Worm (Caenorhabditis elegans) whole organism, late embryonic: ENCODE measurements around the gene kin-20.

Experiments
- C08G9.2 ChIP-seq: sonication (generic microtip); optimal IDR thresholded peaks from 2 replicates; lab custom pipeline; 2016; ENCODE audit warnings: mild to moderate bottlenecking, missing genetic modification characterization, moderate library complexity, missing compliant biosample characterization
- F13H6.1 ChIP-seq: sonication (generic microtip); optimal IDR thresholded peaks from 2 replicates; lab custom pipeline; 2016; ENCODE audit warnings: missing genetic modification characterization, missing compliant biosample characterization
- K02D7.2 ChIP-seq: sonication (generic microtip); optimal IDR thresholded peaks from 2 replicates; lab custom pipeline; 2017; ENCODE audit warnings: mild to moderate bottlenecking, missing genetic modification characterization, missing compliant biosample characterization
- K09A11.1 ChIP-seq: sonication (generic microtip); optimal IDR thresholded peaks from 2 replicates; lab custom pipeline; 2017; ENCODE audit warnings: antibody characterized with exemption, mild to moderate bottlenecking, missing genetic modification characterization, missing compliant biosample characterization; ENCODE audit not compliant: insufficient read depth
- T23F11.4 ChIP-seq: fragments of 200-800 bp; sonication (Bioruptor generic); optimal IDR thresholded peaks from 2 replicates; lab custom pipeline; 2018; ENCODE audit warnings: mild to moderate bottlenecking, missing genetic modification characterization, missing compliant biosample characterization
- Y22D7AL.16 ChIP-seq: sonication (generic microtip); optimal IDR thresholded peaks from 2 replicates; lab custom pipeline; 2016; ENCODE audit warnings: missing genetic modification characterization, missing compliant biosample characterization
- ama-1 ChIP-seq: fragments of 150-350 bp; optimal IDR thresholded peaks from 2 replicates; lab custom pipeline; 2014
- ceh-14 ChIP-seq: sonication (generic microtip); optimal IDR thresholded peaks from 2 replicates; lab custom pipeline; 2016; ENCODE audit warnings: missing genotype, missing genetic modification characterization, missing compliant biosample characterization
- ceh-19 ChIP-seq: fragments of 200-800 bp; sonication (Bioruptor generic); optimal IDR thresholded peaks from 2 replicates; lab custom pipeline; 2018; ENCODE audit warnings: mild to moderate bottlenecking, missing genetic modification characterization, missing compliant biosample characterization
- ceh-22 ChIP-seq: sonication (generic microtip); optimal IDR thresholded peaks from 2 replicates; lab custom pipeline; 2017; ENCODE audit warnings: missing biosample characterization, missing genetic modification characterization
- ceh-24 ChIP-seq: sonication (generic microtip); optimal IDR thresholded peaks from 2 replicates; lab custom pipeline; 2016; ENCODE audit warnings: mild to moderate bottlenecking, missing genetic modification characterization, missing compliant biosample characterization
- ceh-30 ChIP-seq: fragments of 150-350 bp; optimal IDR thresholded peaks from 2 replicates; lab custom pipeline; 2014; ENCODE audit warnings: missing biosample characterization, missing genetic modification characterization
- ceh-31 ChIP-seq: sonication (generic microtip); optimal IDR thresholded peaks from 2 replicates; lab custom pipeline; 2016; ENCODE audit warnings: missing genetic modification characterization, missing compliant biosample characterization
- ceh-34 ChIP-seq: sonication (generic microtip); optimal IDR thresholded peaks from 2 replicates; lab custom pipeline; 2016; ENCODE audit warnings: mild to moderate bottlenecking, missing genetic modification characterization, missing compliant biosample characterization
- ceh-45 ChIP-seq: fragments of 200-800 bp; sonication (Bioruptor generic); IDR thresholded peaks from 2 replicates; pipeline ENCODE4 v1.3.6; 2022; ENCODE audit warnings: missing genetic modification reagents, missing genetic modification characterization, missing compliant biosample characterization
- ceh-48 ChIP-seq: sonication (generic microtip); optimal IDR thresholded peaks from 2 replicates; lab custom pipeline; 2016; ENCODE audit warnings: missing genetic modification characterization, inconsistent platforms, missing compliant biosample characterization
- che-1 ChIP-seq: sonication (generic microtip); optimal IDR thresholded peaks from 2 replicates; lab custom pipeline; 2016; ENCODE audit warnings: mild to moderate bottlenecking, missing genetic modification characterization, missing compliant biosample characterization
- dmd-4 ChIP-seq: sonication (generic microtip); optimal IDR thresholded peaks from 2 replicates; lab custom pipeline; 2016; ENCODE audit warnings: borderline replicate concordance, missing genetic modification characterization, missing compliant biosample characterization
- dve-1 ChIP-seq: sonication (generic microtip); optimal IDR thresholded peaks from 2 replicates; lab custom pipeline; 2017; ENCODE audit warnings: antibody characterized with exemption, mild to moderate bottlenecking, missing genetic modification characterization, missing compliant biosample characterization
- ets-4 ChIP-seq: sonication (generic microtip); optimal IDR thresholded peaks from 2 replicates; lab custom pipeline; 2016; ENCODE audit warnings: missing genetic modification characterization, missing compliant biosample characterization
- eyg-1 ChIP-seq: sonication (generic microtip); optimal IDR thresholded peaks from 2 replicates; lab custom pipeline; 2016; ENCODE audit warnings: missing genotype, missing genetic modification characterization, missing compliant biosample characterization
- fax-1 ChIP-seq: sonication (generic microtip); optimal IDR thresholded peaks from 2 replicates; lab custom pipeline; 2016; ENCODE audit warnings: missing genotype, missing genetic modification characterization, missing compliant biosample characterization
- fkh-10 ChIP-seq: fragments of 150-350 bp; optimal IDR thresholded peaks from 2 replicates; lab custom pipeline; 2014; ENCODE audit warnings: missing biosample characterization, missing genetic modification reagents, missing genetic modification characterization
- hlh-30 ChIP-seq: sonication (generic microtip); optimal IDR thresholded peaks from 2 replicates; lab custom pipeline; 2017; ENCODE audit warnings: antibody characterized with exemption, missing genetic modification characterization, missing compliant biosample characterization; ENCODE audit not compliant: insufficient read depth
- hlh-6 ChIP-seq: sonication (generic microtip); optimal IDR thresholded peaks from 2 replicates; lab custom pipeline; 2016; ENCODE audit warnings: missing genotype, missing genetic modification characterization, missing compliant biosample characterization
- lin-11 ChIP-seq: fragments of 200-800 bp; sonication (Bioruptor generic); optimal IDR thresholded peaks from 2 replicates; lab custom pipeline; 2018; ENCODE audit warnings: mild to moderate bottlenecking, missing genetic modification characterization, missing compliant biosample characterization
- madf-2 ChIP-seq: sonication (generic microtip); optimal IDR thresholded peaks from 2 replicates; lab custom pipeline; 2017; ENCODE audit warnings: missing genetic modification characterization, missing compliant biosample characterization
- mec-3 ChIP-seq: sonication (generic microtip); optimal IDR thresholded peaks from 2 replicates; lab custom pipeline; 2016; ENCODE audit warnings: borderline replicate concordance, missing genetic modification characterization, missing compliant biosample characterization
- nfya-1 ChIP-seq: sonication (generic microtip); optimal IDR thresholded peaks from 2 replicates; lab custom pipeline; 2017; ENCODE audit warnings: missing genetic modification characterization, mild to moderate bottlenecking, missing compliant biosample characterization, antibody characterized with exemption, moderate library complexity
- nhr-11 ChIP-seq: fragments of 150-350 bp; optimal IDR thresholded peaks from 2 replicates; lab custom pipeline; 2014; ENCODE audit warnings: missing biosample characterization, missing genetic modification characterization
- npax-4 ChIP-seq: sonication (generic microtip); optimal IDR thresholded peaks from 2 replicates; lab custom pipeline; 2016; ENCODE audit warnings: missing genetic modification characterization, missing compliant biosample characterization
- pag-3 ChIP-seq: sonication (generic microtip); optimal IDR thresholded peaks from 2 replicates; lab custom pipeline; 2016; ENCODE audit warnings: missing compliant biosample characterization, missing genetic modification characterization, borderline replicate concordance
- pha-2 ChIP-seq: sonication (generic microtip); optimal IDR thresholded peaks from 2 replicates; lab custom pipeline; 2017; ENCODE audit warnings: mild to moderate bottlenecking, missing genetic modification characterization, missing compliant biosample characterization
- pros-1 ChIP-seq: fragments of 150-350 bp; optimal IDR thresholded peaks from 2 replicates; lab custom pipeline; 2014; ENCODE audit warnings: missing biosample characterization, missing genetic modification reagents, missing genetic modification characterization
- rnt-1 ChIP-seq: sonication (generic microtip); optimal IDR thresholded peaks from 2 replicates; lab custom pipeline; 2016; ENCODE audit warnings: missing genetic modification characterization, missing compliant biosample characterization
- sdc-2 ChIP-seq: sonication (generic microtip); optimal IDR thresholded peaks from 2 replicates; lab custom pipeline; 2016; ENCODE audit warnings: missing genotype, missing genetic modification characterization, missing compliant biosample characterization
- sox-2 ChIP-seq: fragments of 200-800 bp; sonication (Bioruptor generic); IDR thresholded peaks from 2 replicates; pipeline ENCODE4 v1.3.6; 2022; ENCODE audit warnings: missing genetic modification reagents, missing genetic modification characterization, missing compliant biosample characterization
- sox-4 ChIP-seq: sonication (generic microtip); optimal IDR thresholded peaks from 2 replicates; lab custom pipeline; 2017; ENCODE audit warnings: mild to moderate bottlenecking, missing genetic modification characterization, inconsistent platforms, missing compliant biosample characterization
- tbx-2 ChIP-seq: sonication (generic microtip); optimal IDR thresholded peaks from 2 replicates; lab custom pipeline; 2016; ENCODE audit warnings: missing genetic modification characterization, missing compliant biosample characterization
- unc-3 ChIP-seq, 2 experiments: fragments of 200-800 bp in 1 of 2; sonication (Bioruptor generic) in 1 of 2; sonication (generic microtip) in 1 of 2; conservative IDR thresholded peaks in 1 of 2; optimal IDR thresholded peaks in 1 of 2; 2 replicates each; pipeline versions ENCODE4 v1.3.6 to Lab custom; 2016 to 2022; ENCODE audit warnings: missing compliant biosample characterization in 2 of 2, missing genetic modification characterization in 2 of 2, missing genetic modification reagents in 1 of 2
- unc-42 ChIP-seq: sonication (generic microtip); optimal IDR thresholded peaks from 2 replicates; lab custom pipeline; 2016; ENCODE audit warnings: missing genotype, missing genetic modification characterization, missing compliant biosample characterization
- unc-55 ChIP-seq: sonication (generic microtip); optimal IDR thresholded peaks from 2 replicates; lab custom pipeline; 2017; ENCODE audit warnings: missing biosample characterization, missing genetic modification reagents, missing genetic modification characterization
- unc-86 ChIP-seq: sonication (generic microtip); optimal IDR thresholded peaks from 2 replicates; lab custom pipeline; 2016; ENCODE audit warnings: missing genetic modification characterization, missing compliant biosample characterization
- zip-5 ChIP-seq: sonication (generic microtip); optimal IDR thresholded peaks from 2 replicates; lab custom pipeline; 2016; ENCODE audit warnings: missing genetic modification characterization, missing compliant biosample characterization
- ztf-16 ChIP-seq: sonication (generic microtip); optimal IDR thresholded peaks from 2 replicates; lab custom pipeline; 2017; ENCODE audit warnings: missing genetic modification characterization, missing compliant biosample characterization

Gene kin-20

DNA sequence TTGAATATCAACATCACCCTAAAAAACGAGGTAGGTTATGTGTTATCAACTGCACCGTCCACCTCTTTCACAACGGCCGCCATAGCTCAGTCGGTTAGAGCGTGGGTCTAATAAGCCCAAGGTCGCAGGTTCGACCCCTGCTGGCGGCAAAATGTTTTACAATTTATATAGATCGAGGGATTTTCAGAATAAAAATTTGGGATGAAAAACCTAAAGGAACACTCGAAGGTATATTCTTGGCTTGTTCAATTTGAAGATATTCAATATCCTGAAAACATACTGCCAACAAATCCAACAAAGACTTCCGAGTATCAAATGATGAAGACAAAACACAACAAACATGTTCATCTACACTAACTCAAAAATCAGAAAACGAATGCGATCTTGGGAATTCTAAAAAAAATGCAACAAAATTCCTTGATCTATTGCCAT lies 19.8 kb upstream of the kin-20 start (continued):
- no peak for TF ChIP-seq mec-3 (tag; lab: Kevin White, UChicago)
- TF ChIP-seq ceh-24, result peak; percentile 28
- TF ChIP-seq unc-55 (GFP tag; lab: Kevin White, UChicago), result no peak
- peak; percentile 65 for TF ChIP-seq ceh-34 (tag; lab: Kevin White, UChicago)
- TF ChIP-seq ceh-48 (tag; lab: Kevin White, UChicago), result peak; percentile 42
- TF ChIP-seq rnt-1 (tag; lab: Kevin White, UChicago), result peak; percentile 12
- TF ChIP-seq tbx-2 (tag; lab: Kevin White, UChicago), result peak; percentile 34
- TF ChIP-seq npax-4 (tag; lab: Kevin White, UChicago), result peak; percentile 37
- peak; percentile 37 for TF ChIP-seq ceh-14 (tag; lab: Kevin White, UChicago)
- TF ChIP-seq sox-2, result peak; percentile 37
- TF ChIP-seq pha-2 (tag; lab: Kevin White, UChicago), result peak; percentile 63
- no peak for TF ChIP-seq hlh-30 (tag; lab: Kevin White, UChicago)
- TF ChIP-seq hlh-6, result peak; percentile 75
- TF ChIP-seq K02D7.2 (tag; lab: Kevin White, UChicago), result no peak
- no peak for TF ChIP-seq dmd-4
- 0 out of 2 replicates have a peak, but pooled peaks have one; percentile 31 for TF ChIP-seq unc-3 (GFP tag; conservative IDR thresholded peaks at IDR 0.05; lab: Robert Waterston, UW)
- TF ChIP-seq unc-3 (tag; optimal IDR thresholded peaks at IDR 0.05; lab: Kevin White, UChicago), result peak; percentile 59
- TF ChIP-seq ceh-22 (tag; lab: Kevin White, UChicago), result no peak
- peak; percentile 33 for TF ChIP-seq F13H6.1 (tag; lab: Kevin White, UChicago)
- TF ChIP-seq K09A11.1 (tag; lab: Kevin White, UChicago), result peak; percentile 62
- TF ChIP-seq zip-5, result peak; percentile 38
- TF ChIP-seq ceh-31, result no peak
- no peak for TF ChIP-seq nfya-1 (tag; lab: Kevin White, UChicago)
- peak; percentile 63 for TF ChIP-seq ceh-19
- no peak for TF ChIP-seq ets-4 (tag; lab: Kevin White, UChicago)
- no peak for TF ChIP-seq fkh-10 (GFP tag; lab: Kevin White, UChicago)
- peak; percentile 28 for TF ChIP-seq unc-86 (tag; lab: Kevin White, UChicago)
- TF ChIP-seq, all 69 proteins: peak for 42

DNA sequence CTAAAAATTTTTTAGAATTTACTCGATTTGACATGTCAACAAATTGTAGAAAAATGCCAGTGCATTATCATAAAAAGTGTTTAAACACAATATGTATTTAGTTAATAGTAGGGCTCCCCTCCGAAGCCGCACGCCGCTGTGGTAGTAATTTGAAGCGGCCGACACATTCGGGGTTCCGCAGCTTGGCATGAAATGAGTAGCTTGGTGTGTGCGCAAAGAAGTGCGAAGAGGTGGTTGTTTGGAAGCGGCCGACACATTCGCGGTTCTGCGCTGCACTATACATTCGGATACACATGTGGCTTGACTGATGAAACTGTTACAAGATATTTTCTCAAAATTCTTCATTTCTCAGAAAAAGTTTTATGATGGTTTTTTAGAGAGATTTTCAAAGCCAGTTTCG lies 8.0 kb upstream of the kin-20 start:
- TF ChIP-seq mec-3 (tag; lab: Kevin White, UChicago) (no peak), unc-42 (no peak), nhr-11 (no peak), che-1 (tag; lab: Kevin White, UChicago) (no peak), dve-1 (no peak), C08G9.2 (tag; lab: Kevin White, UChicago) (no peak), madf-2 (tag; lab: Kevin White, UChicago) (no peak), sox-4 (no peak), F13H6.1 (tag; lab: Kevin White, UChicago) (no peak), sdc-2 (tag; lab: Kevin White, UChicago) (no peak), Y22D7AL.16 (tag; lab: Kevin White, UChicago) (no peak), ztf-16 (tag; lab: Kevin White, UChicago) (no peak), sox-2 (no peak), ama-1 (lab: Kevin White, UChicago) (no peak), hlh-6 (no peak)

DNA sequence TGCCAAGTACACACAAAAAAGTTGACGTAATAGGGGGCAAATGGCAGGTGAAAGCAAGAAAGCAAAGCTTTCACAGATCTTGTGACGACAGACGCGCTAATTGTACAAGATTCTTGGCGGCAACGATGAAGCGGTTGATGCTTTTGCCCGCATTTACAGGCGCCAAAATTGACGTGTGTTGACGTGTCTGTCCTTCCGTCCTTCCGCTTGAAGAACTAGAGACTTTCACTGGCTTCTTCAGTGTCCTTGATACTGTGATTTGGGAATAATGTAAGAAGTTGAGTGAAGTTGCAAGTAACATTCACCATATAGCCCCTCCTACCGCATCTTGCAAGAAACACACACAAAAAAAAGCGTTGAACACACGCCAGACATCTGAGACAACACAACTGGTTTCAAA lies 6.2 kb upstream of the kin-20 start, which contains the start of gene jud-4:
TSS of gene jud-4 (plus strand) at position 376 of the 400 bp plus-strand sequence.
- TF ChIP-seq dmd-4 (no peak), fax-1 (no peak)

DNA sequence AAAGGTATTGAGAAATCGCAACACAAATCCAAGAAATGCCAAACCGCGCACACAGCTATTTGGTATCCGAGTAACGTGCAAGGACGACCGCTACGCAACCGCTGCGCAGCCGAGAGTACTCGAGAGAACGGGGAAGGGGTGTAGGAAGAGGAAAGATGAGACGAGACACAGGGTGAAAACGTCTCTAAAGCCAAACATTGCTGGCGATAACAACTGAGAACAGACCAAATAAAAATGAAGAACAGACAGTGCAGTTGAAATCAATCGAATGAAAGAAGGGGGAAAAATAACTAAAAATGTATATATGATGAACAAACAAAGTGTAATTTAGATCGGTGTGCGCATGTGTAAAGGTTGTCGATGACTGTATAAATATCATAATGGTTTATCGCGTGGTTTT lies 3.7 kb upstream of the kin-20 start:
- TF ChIP-seq lin-11, result no peak
- TF ChIP-seq ceh-45 (GFP tag; lab: Robert Waterston, UW), result no peak
- TF ChIP-seq pros-1 (tag; lab: Kevin White, UChicago), result no peak
- TF ChIP-seq T23F11.4 (GFP tag; lab: Kevin White, UChicago), result no peak
- no peak for TF ChIP-seq K02D7.2 (tag; lab: Kevin White, UChicago)
- TF ChIP-seq unc-86 (tag; lab: Kevin White, UChicago), result no peak
- TF ChIP-seq mec-3 (tag; lab: Kevin White, UChicago), result no peak
- no peak for TF ChIP-seq hlh-30 (tag; lab: Kevin White, UChicago)
- TF ChIP-seq ztf-16 (tag; lab: Kevin White, UChicago), result no peak
- no peak for TF ChIP-seq dmd-4
- no peak for TF ChIP-seq pha-2 (tag; lab: Kevin White, UChicago)
- TF ChIP-seq pag-3 (tag; lab: Kevin White, UChicago), result no peak
- TF ChIP-seq Y22D7AL.16 (tag; lab: Kevin White, UChicago), result no peak
- TF ChIP-seq unc-55 (GFP tag; lab: Kevin White, UChicago), result no peak
- TF ChIP-seq fax-1, result no peak
- no peak for TF ChIP-seq rnt-1 (tag; lab: Kevin White, UChicago)
- TF ChIP-seq ceh-30 (tag; lab: Kevin White, UChicago), result no peak
- TF ChIP-seq npax-4 (tag; lab: Kevin White, UChicago), result no peak
- TF ChIP-seq ceh-22 (tag; lab: Kevin White, UChicago), result no peak
- no peak for TF ChIP-seq eyg-1
- no peak for TF ChIP-seq hlh-6
- no peak for TF ChIP-seq ceh-14 (tag; lab: Kevin White, UChicago)
